Worm (Caenorhabditis elegans) whole organism, L1 larva: ENCODE results near the gene Y44A6C.1.

Source experiments
- ama-1 ChIP-seq: fragments of 150-350 bp; optimal IDR thresholded peaks from 2 replicates; lab custom pipeline; 2014
- ces-1 ChIP-seq: fragments of 150-350 bp; optimal IDR thresholded peaks from 2 replicates; lab custom pipeline; 2014; ENCODE audit warnings: missing biosample characterization, missing genetic modification reagents, missing genetic modification characterization
- dpl-1 ChIP-seq, 3 experiments: fragments of 150-350 bp in 2 of 3; sonication (generic microtip) in 1 of 3; optimal IDR thresholded peaks; 2 replicates each; lab custom pipeline; 2014 to 2017; ENCODE audit warnings: missing biosample characterization in 3 of 3, missing genetic modification characterization in 3 of 3, missing genetic modification reagents in 3 of 3
- efl-1 ChIP-seq, 4 experiments: fragments of 150-350 bp; optimal IDR thresholded peaks in 3 of 4; peaks in 1 of 4; 1 replicate in 1 of 4; 2 replicates in 3 of 4; lab custom pipeline; 2014; ENCODE audit warnings: missing biosample characterization in 2 of 4, missing genetic modification characterization in 2 of 4, missing genetic modification reagents in 2 of 4
- irx-1 ChIP-seq: sonication (generic microtip); optimal IDR thresholded peaks from 2 replicates; lab custom pipeline; 2016; ENCODE audit warnings: missing genetic modification characterization, missing compliant biosample characterization
- lin-39 ChIP-seq: fragments of 150-350 bp; optimal IDR thresholded peaks from 2 replicates; lab custom pipeline; 2014; ENCODE audit warnings: missing biosample characterization, missing genetic modification reagents, missing genetic modification characterization
- nhr-11 ChIP-seq: fragments of 150-350 bp; optimal IDR thresholded peaks from 2 replicates; lab custom pipeline; 2014; ENCODE audit warnings: missing biosample characterization, missing genetic modification characterization
- nhr-12 ChIP-seq: sonication (generic microtip); optimal IDR thresholded peaks from 2 replicates; lab custom pipeline; 2017; ENCODE audit warnings: missing biosample characterization, missing genetic modification characterization
- pax-3 ChIP-seq: fragments of 200-800 bp; sonication (Bioruptor generic); optimal IDR thresholded peaks from 2 replicates; lab custom pipeline; 2018; ENCODE audit warnings: mild to moderate bottlenecking, missing genetic modification characterization, moderate library complexity, missing compliant biosample characterization
- ztf-11 ChIP-seq, 2 experiments: sonication (generic microtip); optimal IDR thresholded peaks; 2 replicates each; lab custom pipeline; 2016 to 2017; ENCODE audit warnings: missing genetic modification characterization in 2 of 2, missing biosample characterization in 1 of 2, missing compliant biosample characterization in 1 of 2
- ztf-4 ChIP-seq: fragments of 150-350 bp; optimal IDR thresholded peaks from 2 replicates; lab custom pipeline; 2014; ENCODE audit warnings: missing biosample characterization, missing genetic modification characterization

DNA sequence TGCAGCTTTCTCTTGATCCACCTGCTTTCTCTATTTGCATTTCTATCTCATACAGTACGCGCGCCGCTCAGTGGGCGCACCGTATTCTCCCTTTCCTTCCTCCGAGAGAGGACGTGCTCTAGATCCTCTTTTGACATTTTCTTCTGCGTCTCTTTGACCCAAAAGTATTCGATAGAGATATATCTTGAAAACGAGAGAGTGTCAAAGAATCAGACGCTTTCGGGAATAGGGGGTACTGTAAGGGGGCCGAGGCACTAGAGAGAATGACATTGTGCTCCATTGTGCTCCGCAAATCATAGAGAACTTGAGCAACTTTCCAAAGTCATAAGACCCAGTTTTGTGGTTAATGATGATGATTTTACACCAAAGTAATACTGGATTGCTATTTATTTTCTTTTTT, 35.4 kb downstream of the Y44A6C.1 start:
- TF ChIP-seq nhr-11: no peak
- no peak for TF ChIP-seq ces-1 (GFP tag; lab: Kevin White, UChicago)
- no peak for TF ChIP-seq irx-1 (tag; lab: Kevin White, UChicago)
- no peak for TF ChIP-seq ama-1
- no peak for TF ChIP-seq pax-3 (tag; lab: Kevin White, UChicago)
- no peak for TF ChIP-seq lin-39 (tag; lab: Kevin White, UChicago)
- TF ChIP-seq nhr-12 (tag; lab: Kevin White, UChicago): no peak
- TF ChIP-seq ztf-11 (tag; optimal IDR thresholded peaks at IDR 0.05; lab: Kevin White, UChicago): no peak
- TF ChIP-seq ztf-4 (tag; lab: Kevin White, UChicago): no peak
- no peak for TF ChIP-seq efl-1 (optimal IDR thresholded peaks at IDR 0.05; lab: Kevin White, UChicago)
- TF ChIP-seq efl-1 (GFP tag; optimal IDR thresholded peaks at IDR 0.05 in 1 of 2; lab: Kevin White, UChicago): no peak
- TF ChIP-seq dpl-1 (GFP tag; optimal IDR thresholded peaks at IDR 0.05; lab: Kevin White, UChicago): no peak
